Fruit fly (Drosophila melanogaster) whole organism: ENCODE data around the gene CG31140.

Experiments used
- Dll ChIP-seq: fragments of >200 bp; optimal IDR thresholded peaks from 2 replicates; lab custom pipeline; 2017
- EcR ChIP-seq, 2 experiments: fragments of >200 bp; optimal IDR thresholded peaks; 2 replicates each; lab custom pipeline; 2017; ENCODE audit warnings: missing biosample characterization in 2 of 2, missing genetic modification characterization in 2 of 2, missing genetic modification reagents in 2 of 2
- pan ChIP-seq: fragments of >200 bp; optimal IDR thresholded peaks from 2 replicates; lab custom pipeline; 2017
- psq ChIP-seq: fragments of >200 bp; optimal IDR thresholded peaks from 2 replicates; lab custom pipeline; 2017
- usp ChIP-seq: fragments of >200 bp; optimal IDR thresholded peaks from 2 replicates; lab custom pipeline; 2017; ENCODE audit warnings: missing biosample characterization, missing genetic modification characterization, mixed read lengths

DNA sequence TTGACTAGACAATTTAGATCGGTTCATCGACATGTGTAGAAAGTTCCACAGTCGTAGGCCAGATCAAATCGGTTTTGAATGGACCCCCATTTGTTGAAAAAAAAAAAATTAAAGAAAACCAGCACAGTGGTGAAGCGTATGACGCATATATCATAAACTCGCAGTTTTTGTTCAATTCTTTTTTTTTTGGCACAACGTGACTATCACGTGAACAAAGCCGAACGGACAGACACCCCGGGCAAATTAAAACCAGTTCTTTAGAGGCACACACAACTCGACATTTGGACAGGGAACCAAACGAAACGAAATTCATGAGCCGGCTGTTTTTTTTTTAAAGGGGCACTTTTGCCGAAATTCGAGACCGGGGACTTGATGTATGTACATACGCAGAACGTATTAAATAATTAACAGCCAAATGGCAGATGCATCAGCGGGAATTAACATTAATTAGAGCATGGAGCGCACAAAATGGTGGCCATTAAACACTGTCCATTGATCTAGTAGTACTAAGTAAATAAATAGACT, 22.1 kb upstream of the CG31140 start:
- TF ChIP-seq EcR (GFP tag; optimal IDR thresholded peaks at IDR 0.05; lab: Kevin White, UChicago) (no peak), Dll (lab: Kevin White, UChicago) (no peak), psq (lab: Kevin White, UChicago) (no peak), usp (no peak), pan (lab: Kevin White, UChicago) (no peak)
